Fruit fly (Drosophila melanogaster) whole organism, embryonic: ENCODE data around the gene Rfx.

ENCODE experiments used
- BtbVII ChIP-seq: fragments of 200-800 bp; sonication (Bioruptor generic); optimal IDR thresholded peaks from 3 replicates; lab custom pipeline; 2017; ENCODE audit warnings: missing biosample characterization, mild to moderate bottlenecking, missing genetic modification characterization
- CG10209 ChIP-seq: fragments of 200-800 bp; sonication (Bioruptor generic); optimal IDR thresholded peaks from 3 replicates; lab custom pipeline; 2017; ENCODE audit warnings: missing biosample characterization, mild to moderate bottlenecking, missing genetic modification characterization, missing genetic modification reagents
- CG10979 ChIP-seq: fragments of 200-800 bp; sonication (Bioruptor generic); optimal IDR thresholded peaks from 2 replicates; lab custom pipeline; 2018; ENCODE audit warnings: missing biosample characterization, mild to moderate bottlenecking, missing genetic modification characterization, moderate library complexity
- CG11398 ChIP-seq: fragments of 200-800 bp; sonication (Bioruptor generic); optimal IDR thresholded peaks from 2 replicates; lab custom pipeline; 2016; ENCODE audit warnings: missing biosample characterization, missing genetic modification characterization
- CG13424 ChIP-seq: fragments of 200-800 bp; sonication (Bioruptor generic); optimal IDR thresholded peaks from 2 replicates; lab custom pipeline; 2019; ENCODE audit warnings: missing biosample characterization, mild to moderate bottlenecking, missing genetic modification characterization, moderate library complexity
- CG13624 ChIP-seq: fragments of 200-800 bp; sonication (Bioruptor generic); optimal IDR thresholded peaks from 2 replicates; lab custom pipeline; 2016; ENCODE audit warnings: missing biosample characterization, missing genetic modification characterization
- CG16815 ChIP-seq: fragments of 200-800 bp; sonication (Bioruptor generic); optimal IDR thresholded peaks from 3 replicates; lab custom pipeline; 2017; ENCODE audit warnings: missing biosample characterization, mild to moderate bottlenecking, missing genetic modification characterization
- CG16863 ChIP-seq: fragments of 200-800 bp; sonication (Bioruptor generic); optimal IDR thresholded peaks from 3 replicates; lab custom pipeline; 2016; ENCODE audit warnings: missing biosample characterization, missing genetic modification characterization
- CG17328 ChIP-seq: fragments of 200-800 bp; sonication (Bioruptor generic); IDR thresholded peaks from 2 replicates; pipeline ENCODE4 v1.3.6; 2022; ENCODE audit warnings: missing biosample characterization, missing genetic modification characterization
- CG18764 ChIP-seq: fragments of 200-800 bp; sonication (Bioruptor generic); optimal IDR thresholded peaks from 3 replicates; lab custom pipeline; 2016; ENCODE audit warnings: missing biosample characterization, missing genetic modification characterization
- CG2202 ChIP-seq: fragments of 200-800 bp; sonication (Bioruptor generic); optimal IDR thresholded peaks from 2 replicates; lab custom pipeline; 2018; ENCODE audit warnings: missing biosample characterization, mild to moderate bottlenecking, missing genetic modification characterization
- CG31365 ChIP-seq: fragments of 200-800 bp; sonication (Bioruptor generic); optimal IDR thresholded peaks from 2 replicates; lab custom pipeline; 2018; ENCODE audit warnings: missing biosample characterization, mild to moderate bottlenecking, missing genetic modification characterization
- CG3995 ChIP-seq: fragments of 200-800 bp; sonication (Bioruptor generic); optimal IDR thresholded peaks from 3 replicates; lab custom pipeline; 2016; ENCODE audit warnings: missing biosample characterization, missing genetic modification characterization
- CG43689 ChIP-seq: fragments of 200-800 bp; sonication (Bioruptor generic); IDR thresholded peaks from 2 replicates; pipeline ENCODE4 v1.3.6; 2022; ENCODE audit warnings: missing biosample characterization, missing genetic modification characterization
- CG6272 ChIP-seq: fragments of 200-800 bp; sonication (Bioruptor generic); IDR thresholded peaks from 2 replicates; pipeline ENCODE4 v1.3.6; 2022; ENCODE audit warnings: missing biosample characterization, missing genetic modification characterization
- CG7745 ChIP-seq: fragments of 200-800 bp; sonication (Bioruptor generic); optimal IDR thresholded peaks from 2 replicates; lab custom pipeline; 2018; ENCODE audit warnings: missing biosample characterization, mild to moderate bottlenecking, missing genetic modification characterization, moderate library complexity
- CG7786 ChIP-seq: fragments of 200-800 bp; sonication (Bioruptor generic); optimal IDR thresholded peaks from 2 replicates; lab custom pipeline; 2016; ENCODE audit warnings: missing biosample characterization, missing genetic modification characterization
- CG8290 ChIP-seq, 3 experiments: fragments of 200-800 bp; sonication (Bioruptor generic); optimal IDR thresholded peaks; 2 replicates each; lab custom pipeline; 2016 to 2019; ENCODE audit warnings: missing biosample characterization in 3 of 3, missing genetic modification characterization in 3 of 3, mild to moderate bottlenecking in 2 of 3, moderate library complexity in 1 of 3
- CG9797 ChIP-seq: fragments of 200-800 bp; sonication (Bioruptor generic); optimal IDR thresholded peaks from 3 replicates; lab custom pipeline; 2018; ENCODE audit warnings: missing biosample characterization, mild to moderate bottlenecking, missing genetic modification characterization
- Dfd ChIP-seq, 2 experiments: fragments of >200 bp; optimal IDR thresholded peaks; 2 replicates each; lab custom pipeline; 2017; ENCODE audit warnings: missing biosample characterization in 2 of 2, missing genetic modification characterization in 2 of 2
- HLHmδ ChIP-seq: fragments of 200-800 bp; sonication (Bioruptor generic); optimal IDR thresholded peaks from 2 replicates; lab custom pipeline; 2018; ENCODE audit warnings: missing biosample characterization, mild to moderate bottlenecking, missing genetic modification characterization, moderate library complexity
- Hr51 ChIP-seq, 2 experiments: fragments of 200-800 bp; sonication (Bioruptor generic); optimal IDR thresholded peaks; 2 replicates in 1 of 2; 3 replicates in 1 of 2; lab custom pipeline; 2016 to 2018; ENCODE audit warnings: missing biosample characterization in 2 of 2, missing genetic modification characterization in 2 of 2, mild to moderate bottlenecking in 1 of 2, moderate library complexity in 1 of 2
- Hr78 ChIP-seq, 2 experiments: fragments of 200-800 bp in 1 of 2; fragments of >200 bp in 1 of 2; sonication (Bioruptor generic) in 1 of 2; optimal IDR thresholded peaks; 2 replicates each; lab custom pipeline; 2017 to 2019; ENCODE audit warnings: missing biosample characterization in 2 of 2, missing genetic modification characterization in 2 of 2, mild to moderate bottlenecking in 1 of 2, moderate library complexity in 1 of 2
- Hsf ChIP-seq: fragments of 200-800 bp; sonication (Bioruptor generic); optimal IDR thresholded peaks from 3 replicates; lab custom pipeline; 2016; ENCODE audit warnings: missing biosample characterization, missing genetic modification characterization
- Mad ChIP-seq: fragments of 200-800 bp; sonication (Bioruptor generic); optimal IDR thresholded peaks from 2 replicates; lab custom pipeline; 2016; ENCODE audit warnings: missing biosample characterization, missing genetic modification characterization
- Nf-YB ChIP-seq: fragments of 200-800 bp; sonication (Bioruptor generic); optimal IDR thresholded peaks from 3 replicates; lab custom pipeline; 2019; ENCODE audit warnings: missing biosample characterization, mild to moderate bottlenecking, missing genetic modification characterization, moderate library complexity
- NfI ChIP-seq: fragments of 200-800 bp; sonication (Bioruptor generic); optimal IDR thresholded peaks from 3 replicates; lab custom pipeline; 2018; ENCODE audit warnings: missing biosample characterization, mild to moderate bottlenecking, missing genetic modification characterization, moderate library complexity
- Oli ChIP-seq: fragments of 200-800 bp; sonication (Bioruptor generic); optimal IDR thresholded peaks from 2 replicates; lab custom pipeline; 2018; ENCODE audit warnings: missing biosample characterization, mild to moderate bottlenecking, missing genetic modification characterization, moderate library complexity
- Optix ChIP-seq: fragments of 200-800 bp; sonication (Bioruptor generic); IDR thresholded peaks from 3 replicates; pipeline ENCODE4 v1.3.6; 2022; ENCODE audit warnings: missing biosample characterization, missing genetic modification characterization
- Side ChIP-seq: fragments of 200-800 bp; sonication (Bioruptor generic); optimal IDR thresholded peaks from 2 replicates; lab custom pipeline; 2016; ENCODE audit warnings: missing biosample characterization, missing genetic modification characterization
- Spps ChIP-seq: fragments of 200-800 bp; sonication (Bioruptor generic); optimal IDR thresholded peaks from 2 replicates; lab custom pipeline; 2018; ENCODE audit warnings: missing biosample characterization, mild to moderate bottlenecking, missing genetic modification characterization
- ac ChIP-seq: fragments of 200-800 bp; sonication (Bioruptor generic); optimal IDR thresholded peaks from 3 replicates; lab custom pipeline; 2017; ENCODE audit warnings: missing biosample characterization, mild to moderate bottlenecking, missing genetic modification characterization
- bcd ChIP-seq: fragments of 200-800 bp; sonication (Bioruptor generic); optimal IDR thresholded peaks from 2 replicates; lab custom pipeline; 2017; ENCODE audit warnings: missing biosample characterization, mild to moderate bottlenecking, missing genetic modification characterization
- cato ChIP-seq: fragments of 200-800 bp; sonication (Bioruptor generic); optimal IDR thresholded peaks from 2 replicates; lab custom pipeline; 2016; ENCODE audit warnings: missing biosample characterization, missing genetic modification characterization, borderline replicate concordance
- chn ChIP-seq: fragments of 200-800 bp; sonication (Bioruptor generic); optimal IDR thresholded peaks from 2 replicates; lab custom pipeline; 2016; ENCODE audit warnings: missing biosample characterization, missing genetic modification characterization
- fd102C ChIP-seq: fragments of 200-800 bp; sonication (Bioruptor generic); optimal IDR thresholded peaks from 2 replicates; lab custom pipeline; 2018; ENCODE audit warnings: missing biosample characterization, mild to moderate bottlenecking, missing genetic modification characterization, moderate library complexity
- fu2 ChIP-seq: fragments of 200-800 bp; sonication (Bioruptor generic); optimal IDR thresholded peaks from 2 replicates; lab custom pipeline; 2016; ENCODE audit warnings: missing biosample characterization, missing genetic modification characterization
- gsb-n ChIP-seq: fragments of 200-800 bp; sonication (Bioruptor generic); optimal IDR thresholded peaks from 3 replicates; lab custom pipeline; 2018; ENCODE audit warnings: missing biosample characterization, mild to moderate bottlenecking, missing genetic modification characterization
- hth ChIP-seq: fragments of >200 bp; optimal IDR thresholded peaks from 2 replicates; lab custom pipeline; 2017; ENCODE audit warnings: inconsistent platforms
- lab ChIP-seq: fragments of 200-800 bp; sonication (Bioruptor generic); optimal IDR thresholded peaks from 3 replicates; lab custom pipeline; 2017; ENCODE audit warnings: missing biosample characterization, missing genetic modification characterization, mild to moderate bottlenecking, moderate library complexity, missing genetic modification reagents
- mirr ChIP-seq: fragments of 200-800 bp; sonication (Bioruptor generic); optimal IDR thresholded peaks from 3 replicates; lab custom pipeline; 2018; ENCODE audit warnings: missing biosample characterization, mild to moderate bottlenecking, missing genetic modification characterization
- otp ChIP-seq: fragments of 200-800 bp; sonication (Bioruptor generic); IDR thresholded peaks from 3 replicates; pipeline ENCODE4, ENCODE4 v1.3.6; 2022; ENCODE audit warnings: missing biosample characterization, missing genetic modification characterization
- pnt ChIP-seq: fragments of 200-800 bp; sonication (Bioruptor generic); optimal IDR thresholded peaks from 3 replicates; lab custom pipeline; 2016; ENCODE audit warnings: missing biosample characterization, missing genetic modification characterization
- trem ChIP-seq: fragments of 200-800 bp; optimal IDR thresholded peaks from 3 replicates; lab custom pipeline; 2019; ENCODE audit warnings: missing biosample characterization, mild to moderate bottlenecking, missing genetic modification characterization, moderate library complexity
- wdn ChIP-seq: fragments of 200-800 bp; sonication (Bioruptor generic); IDR thresholded peaks from 2 replicates; pipeline ENCODE4 v1.3.6; 2022; ENCODE audit warnings: missing biosample characterization, missing genetic modification characterization
- z ChIP-seq: fragments of 200-800 bp; sonication (Bioruptor generic); IDR thresholded peaks from 3 replicates; pipeline ENCODE4 v1.3.6; 2022; ENCODE audit warnings: missing biosample characterization, missing genetic modification characterization

Rfx gene

dm6 chr3R:10351960-10352458 lies 25.9 kb downstream of the Rfx start (continued):
- TF ChIP-seq CG16815 (GFP tag; lab: Kevin White, UChicago) = no peak
- peak; percentile 49 for TF ChIP-seq mirr (GFP tag; lab: Kevin White, UChicago)
- no peak for TF ChIP-seq Optix (GFP tag; lab: Robert Waterston, UW)
- no peak for TF ChIP-seq Mad (GFP tag; lab: Kevin White, UChicago)
- TF ChIP-seq Hr51 (GFP tag; optimal IDR thresholded peaks at IDR 0.05; lab: Kevin White, UChicago) = peak in 1 of 2 experiments; percentile 77
- no peak for TF ChIP-seq CG11398 (GFP tag; lab: Kevin White, UChicago)
- TF ChIP-seq CG7745 = no peak
- no peak for TF ChIP-seq fd102C (GFP tag; lab: Kevin White, UChicago)
- no peak for TF ChIP-seq CG16863 (GFP tag; lab: Kevin White, UChicago)

- TF ChIP-seq CG3995 (peak; percentile 58), Spps (tag; lab: Kevin White, UChicago) (peak; percentile 9), CG17328 (GFP tag; lab: Robert Waterston, UW) (no peak), wdn (GFP tag; lab: Robert Waterston, UW) (no peak), lab (GFP tag; lab: Kevin White, UChicago) (peak; percentile 91), CG9797 (GFP tag; lab: Kevin White, UChicago) (no peak), CG10209 (GFP tag; lab: Kevin White, UChicago) (peak; percentile 83), trem (tag; lab: Kevin White, UChicago) (peak; percentile 21), CG31365 (tag; lab: Kevin White, UChicago) (peak; percentile 62), z (GFP tag; lab: Robert Waterston, UW) (no peak), CG7786 (GFP tag; lab: Kevin White, UChicago) (peak; percentile 78), CG13624 (GFP tag; lab: Kevin White, UChicago) (peak; percentile 88), pnt (GFP tag; lab: Kevin White, UChicago) (peak; percentile 63), Side (GFP tag; lab: Kevin White, UChicago) (peak; percentile 46), CG43689 (GFP tag; lab: Robert Waterston, UW) (no peak), BtbVII (peak; percentile 71), otp (GFP tag; lab: Robert Waterston, UW) (no peak), gsb-n (tag; lab: Kevin White, UChicago) (peak; percentile 34), HLHmδ (peak; percentile 93), CG8290 (GFP tag; optimal IDR thresholded peaks at IDR 0.05; lab: Kevin White, UChicago) (no peak), CG8290 (tag; optimal IDR thresholded peaks at IDR 0.05; lab: Kevin White, UChicago) (peak in 1 of 2 experiments; percentile 82), CG6272 (GFP tag; lab: Robert Waterston, UW) (peak; percentile 37; the same call in 1 of the 2 replicates), ac (peak; percentile 7), CG10979 (tag; lab: Kevin White, UChicago) (peak; percentile 40), CG7745 (peak; percentile 49), Oli (tag; lab: Kevin White, UChicago) (peak; percentile 85), NfI (GFP tag; lab: Kevin White, UChicago) (peak; percentile 81), CG13424 (tag; lab: Kevin White, UChicago) (peak; percentile 78), CG18764 (GFP tag; lab: Kevin White, UChicago) (peak; percentile 60), chn (peak; percentile 19), bcd (GFP tag; lab: Kevin White, UChicago) (peak; percentile 82), Hr78 (GFP tag; optimal IDR thresholded peaks at IDR 0.05; lab: Kevin White, UChicago) (peak in 1 of 2 experiments; percentile 13), Dfd (GFP tag; optimal IDR thresholded peaks at IDR 0.05; lab: Kevin White, UChicago) (peak in 1 of 2 experiments; percentile 76), Hsf (GFP tag; lab: Kevin White, UChicago) (peak; percentile 86), Nf-YB (GFP tag; lab: Kevin White, UChicago) (peak; percentile 55), CG2202 (tag; lab: Kevin White, UChicago) (peak; percentile 27), fu2 (GFP tag; lab: Kevin White, UChicago) (peak; percentile 76), cato (peak; percentile 51), hth (lab: Kevin White, UChicago) (no peak)
These were observed 26.9 kb downstream of the Rfx start for dm6 chr3R:10350741-10351629.
